Worm (Caenorhabditis elegans) whole organism, L4 larva: Measurements from ENCODE around the gene spl-1.

Source experiments
- F10B5.3 ChIP-seq: sonication (generic microtip); optimal IDR thresholded peaks from 2 replicates; lab custom pipeline; 2016; ENCODE audit warnings: mild to moderate bottlenecking, missing genetic modification characterization, missing compliant biosample characterization
- F26F4.8 ChIP-seq: fragments of 200-800 bp; sonication (Bioruptor generic); conservative IDR thresholded peaks from 2 replicates; pipeline ENCODE4 v1.3.6; 2022; ENCODE audit warnings: missing genetic modification characterization, missing compliant biosample characterization
- F49E8.2 ChIP-seq: sonication (generic microtip); optimal IDR thresholded peaks from 2 replicates; lab custom pipeline; 2016; ENCODE audit warnings: missing compliant biosample characterization, mild to moderate bottlenecking, missing genetic modification characterization, borderline replicate concordance
- T26A8.4 ChIP-seq: fragments of 200-800 bp; sonication (Bioruptor generic); IDR thresholded peaks from 2 replicates; pipeline ENCODE4 v1.3.6; 2022; ENCODE audit warnings: missing genetic modification characterization, missing compliant biosample characterization
- Y5F2A.4 ChIP-seq: fragments of 200-800 bp; sonication (Bioruptor generic); optimal IDR thresholded peaks from 2 replicates; lab custom pipeline; 2018; ENCODE audit warnings: mild to moderate bottlenecking, missing genetic modification characterization, missing compliant biosample characterization
- aly-2 ChIP-seq: sonication (generic microtip); optimal IDR thresholded peaks from 2 replicates; lab custom pipeline; 2018; ENCODE audit warnings: missing biosample characterization, missing genetic modification characterization
- arid-1 ChIP-seq: fragments of 200-800 bp; sonication (Bioruptor generic); conservative IDR thresholded peaks from 2 replicates; pipeline ENCODE4 v1.3.6; 2022; ENCODE audit warnings: missing genetic modification reagents, missing genetic modification characterization, missing compliant biosample characterization
- attf-4 ChIP-seq: sonication (generic microtip); optimal IDR thresholded peaks from 3 replicates; lab custom pipeline; 2017; ENCODE audit warnings: missing biosample characterization, missing genetic modification characterization
- ceh-20 ChIP-seq: fragments of 200-800 bp; sonication (Bioruptor generic); IDR thresholded peaks from 2 replicates; pipeline ENCODE4 v1.3.6; 2022; ENCODE audit warnings: missing genetic modification reagents, missing genetic modification characterization, missing compliant biosample characterization
- ceh-62 ChIP-seq: sonication (generic microtip); optimal IDR thresholded peaks from 2 replicates; lab custom pipeline; 2017; ENCODE audit warnings: missing biosample characterization, missing genetic modification characterization
- ces-1 ChIP-seq: fragments of 150-350 bp; sonication (generic microtip); optimal IDR thresholded peaks from 4 replicates; lab custom pipeline; 2014; ENCODE audit warnings: missing biosample characterization, missing genetic modification reagents, missing genetic modification characterization
- daf-12 ChIP-seq: fragments of 150-350 bp; optimal IDR thresholded peaks from 2 replicates; lab custom pipeline; 2014; ENCODE audit warnings: missing biosample characterization, missing genetic modification reagents, missing genetic modification characterization
- daf-16 ChIP-seq, 3 experiments: sonication (generic microtip); optimal IDR thresholded peaks; 2 replicates each; lab custom pipeline; 2016 to 2017; ENCODE audit warnings: missing genetic modification characterization in 3 of 3, missing genetic modification reagents in 3 of 3, mild to moderate bottlenecking in 2 of 3, missing compliant biosample characterization in 2 of 3, missing biosample characterization in 1 of 3, moderate library complexity in 1 of 3
- daf-19 ChIP-seq: fragments of 200-800 bp; sonication (Bioruptor generic); conservative IDR thresholded peaks from 2 replicates; pipeline ENCODE4 v1.3.6; 2022; ENCODE audit warnings: missing genetic modification characterization, missing compliant biosample characterization
- dmd-6 ChIP-seq: fragments of 200-800 bp; sonication (Bioruptor generic); IDR thresholded peaks from 2 replicates; pipeline ENCODE4 v1.3.6; 2022; ENCODE audit warnings: missing genetic modification reagents, missing genetic modification characterization, missing compliant biosample characterization
- dve-1 ChIP-seq: sonication (generic microtip); optimal IDR thresholded peaks from 2 replicates; lab custom pipeline; 2017; ENCODE audit warnings: antibody characterized with exemption, mild to moderate bottlenecking, missing genetic modification characterization, missing compliant biosample characterization; ENCODE audit not compliant: insufficient read depth
- egl-27 ChIP-seq: sonication (generic microtip); optimal IDR thresholded peaks from 3 replicates; lab custom pipeline; 2017; ENCODE audit warnings: missing biosample characterization, missing genetic modification reagents, missing genetic modification characterization
- fos-1 ChIP-seq: fragments of 150-350 bp; optimal IDR thresholded peaks from 2 replicates; lab custom pipeline; 2014; ENCODE audit warnings: missing biosample characterization, missing genetic modification characterization
- gei-8 ChIP-seq: fragments of 200-800 bp; sonication (Bioruptor generic); optimal IDR thresholded peaks from 2 replicates; lab custom pipeline; 2018; ENCODE audit warnings: mild to moderate bottlenecking, missing genetic modification characterization, missing compliant biosample characterization
- hlh-11 ChIP-seq: fragments of 200-800 bp; sonication (Bioruptor generic); optimal IDR thresholded peaks from 2 replicates; lab custom pipeline; 2018; ENCODE audit warnings: mild to moderate bottlenecking, missing genetic modification characterization, missing compliant biosample characterization
- hlh-30 ChIP-seq: sonication (generic microtip); optimal IDR thresholded peaks from 2 replicates; lab custom pipeline; 2017; ENCODE audit warnings: antibody characterized with exemption, mild to moderate bottlenecking, missing genetic modification characterization, missing compliant biosample characterization; ENCODE audit not compliant: insufficient read depth
- lin-1 ChIP-seq: fragments of 200-800 bp; sonication (Bioruptor generic); IDR thresholded peaks from 2 replicates; pipeline ENCODE4 v1.3.6; 2022; ENCODE audit warnings: missing genetic modification reagents, missing genetic modification characterization, missing compliant biosample characterization
- lin-29 ChIP-seq: fragments of 200-800 bp; sonication (Bioruptor generic); IDR thresholded peaks from 2 replicates; pipeline ENCODE4 v1.3.6; 2022; ENCODE audit warnings: missing genetic modification reagents, missing genetic modification characterization, missing compliant biosample characterization
- lin-38 ChIP-seq: fragments of 200-800 bp; sonication (Bioruptor generic); IDR thresholded peaks from 2 replicates; pipeline ENCODE4 v1.3.6; 2022; ENCODE audit warnings: missing genetic modification reagents, missing genetic modification characterization, missing compliant biosample characterization
- mxl-2 ChIP-seq: fragments of 200-800 bp; sonication (Bioruptor generic); conservative IDR thresholded peaks from 2 replicates; pipeline ENCODE4 v1.3.6; 2022; ENCODE audit warnings: missing genetic modification reagents, missing genetic modification characterization, missing compliant biosample characterization
- mxl-3 ChIP-seq: fragments of 200-800 bp; sonication (Bioruptor generic); optimal IDR thresholded peaks from 2 replicates; lab custom pipeline; 2018; ENCODE audit warnings: mild to moderate bottlenecking, missing genetic modification characterization, missing compliant biosample characterization
- nhr-11 ChIP-seq: fragments of 150-350 bp; optimal IDR thresholded peaks from 2 replicates; lab custom pipeline; 2014; ENCODE audit warnings: missing biosample characterization, missing genetic modification characterization
- nhr-111 ChIP-seq: fragments of 200-800 bp; sonication (Bioruptor generic); optimal IDR thresholded peaks from 2 replicates; lab custom pipeline; 2018; ENCODE audit warnings: mild to moderate bottlenecking, missing genetic modification characterization, missing compliant biosample characterization
- nhr-237 ChIP-seq: sonication (generic microtip); optimal IDR thresholded peaks from 2 replicates; lab custom pipeline; 2017; ENCODE audit warnings: missing biosample characterization, missing genetic modification characterization
- nhr-25 ChIP-seq: sonication (generic microtip); optimal IDR thresholded peaks from 2 replicates; lab custom pipeline; 2017; ENCODE audit warnings: missing genetic modification characterization, mild to moderate bottlenecking, missing compliant biosample characterization, antibody characterized with exemption, moderate library complexity, borderline replicate concordance; ENCODE audit not compliant: insufficient read depth
- nhr-48 ChIP-seq: sonication (generic microtip); optimal IDR thresholded peaks from 2 replicates; lab custom pipeline; 2016; ENCODE audit warnings: mild to moderate bottlenecking, missing genetic modification characterization, missing compliant biosample characterization
- nhr-6 ChIP-seq: fragments of 150-350 bp; optimal IDR thresholded peaks from 2 replicates; lab custom pipeline; 2014; ENCODE audit warnings: missing biosample characterization, missing genetic modification characterization
- pha-4 ChIP-seq, 2 experiments: fragments of 150-350 bp in 1 of 2; fragments of 200-800 bp in 1 of 2; sonication (Bioruptor generic) in 1 of 2; IDR thresholded peaks in 1 of 2; optimal IDR thresholded peaks in 1 of 2; 2 replicates each; pipeline versions ENCODE4 v1.3.6 to Lab custom; 2014 to 2022; ENCODE audit warnings: missing genetic modification characterization in 2 of 2, missing genetic modification reagents in 2 of 2, missing biosample characterization in 1 of 2, missing compliant biosample characterization in 1 of 2
- php-3 ChIP-seq: fragments of 200-800 bp; sonication (Bioruptor generic); IDR thresholded peaks from 2 replicates; pipeline ENCODE4 v1.3.6; 2022; ENCODE audit warnings: missing genetic modification reagents, missing genetic modification characterization, missing compliant biosample characterization
- pqm-1 ChIP-seq: sonication (generic microtip); optimal IDR thresholded peaks from 2 replicates; lab custom pipeline; 2017; ENCODE audit warnings: missing biosample characterization, missing genetic modification characterization
- snpc-4 ChIP-seq: fragments of 150-350 bp; optimal IDR thresholded peaks from 2 replicates; lab custom pipeline; 2014; ENCODE audit warnings: missing biosample characterization, missing genetic modification characterization
- spr-1 ChIP-seq: sonication (generic microtip); optimal IDR thresholded peaks from 2 replicates; lab custom pipeline; 2016; ENCODE audit warnings: mild to moderate bottlenecking, missing genetic modification characterization, missing compliant biosample characterization
- spr-3 ChIP-seq: fragments of 200-800 bp; sonication (Bioruptor generic); optimal IDR thresholded peaks from 2 replicates; lab custom pipeline; 2018; ENCODE audit warnings: mild to moderate bottlenecking, missing genetic modification characterization, missing compliant biosample characterization
- tag-97 ChIP-seq: fragments of 200-800 bp; sonication (Bioruptor generic); IDR thresholded peaks from 2 replicates; pipeline ENCODE4 v1.3.6; 2022; ENCODE audit warnings: missing genetic modification characterization, missing compliant biosample characterization
- tra-1 ChIP-seq: fragments of 200-800 bp; sonication (Bioruptor generic); IDR thresholded peaks from 2 replicates; pipeline ENCODE4 v1.3.6; 2022; ENCODE audit warnings: missing genetic modification reagents, missing genetic modification characterization, missing compliant biosample characterization
- unc-62 ChIP-seq, 3 experiments: fragments of 150-350 bp in 1 of 3; sonication (generic microtip); optimal IDR thresholded peaks in 2 of 3; peaks in 1 of 3; 1 replicate in 1 of 3; 2 replicates in 2 of 3; lab custom pipeline; 2014 to 2017; ENCODE audit warnings: missing biosample characterization in 3 of 3, missing genetic modification characterization in 3 of 3, missing genetic modification reagents in 3 of 3, missing genotype in 1 of 3
- ztf-7 ChIP-seq: fragments of 150-350 bp; optimal IDR thresholded peaks from 2 replicates; lab custom pipeline; 2014; ENCODE audit warnings: missing biosample characterization, missing genetic modification characterization

spl-1 gene

DNA sequence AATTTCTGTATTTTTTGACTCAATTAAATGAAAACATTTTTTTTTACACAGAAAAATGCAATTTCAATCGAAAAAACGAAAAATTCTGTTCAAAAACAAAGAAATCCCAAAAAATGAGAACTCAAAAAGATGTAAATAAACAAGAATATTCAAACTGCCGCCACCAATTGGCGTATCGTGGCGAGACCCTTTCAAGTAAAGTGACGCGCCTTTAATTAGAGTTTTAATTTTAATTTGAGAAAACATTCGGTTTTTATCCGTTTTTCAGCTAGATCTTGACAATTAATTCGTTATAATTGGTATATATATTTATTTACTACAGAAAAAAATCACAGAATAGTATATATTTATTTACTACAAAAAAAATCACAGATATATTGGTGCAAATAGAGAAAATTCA, 3.4 kb downstream of the spl-1 start (continued):
- TF ChIP-seq nhr-237 (tag; lab: Kevin White, UChicago), result no peak
- no peak for TF ChIP-seq mxl-2 (GFP tag; lab: Robert Waterston, UW)
- TF ChIP-seq F10B5.3 (tag; lab: Kevin White, UChicago), result no peak
- no peak for TF ChIP-seq T26A8.4 (GFP tag; lab: Robert Waterston, UW)
- no peak for TF ChIP-seq tag-97 (GFP tag; lab: Robert Waterston, UW)
- TF ChIP-seq ceh-62, result no peak
- TF ChIP-seq pha-4 (GFP tag; IDR thresholded peaks at IDR 0.05; lab: Robert Waterston, UW), result no peak
- TF ChIP-seq pha-4 (tag; optimal IDR thresholded peaks at IDR 0.05; lab: Kevin White, UChicago), result no peak
- TF ChIP-seq unc-62 (GFP tag; optimal IDR thresholded peaks at IDR 0.05 in 1 of 2; lab: Kevin White, UChicago), result peak in 1 of 2 experiments; percentile 67
- TF ChIP-seq unc-62 (tag; optimal IDR thresholded peaks at IDR 0.05; lab: Kevin White, UChicago), result no peak
- TF ChIP-seq egl-27 (tag; lab: Kevin White, UChicago), result no peak
- TF ChIP-seq spr-3 (GFP tag; lab: Kevin White, UChicago), result no peak
- no peak for TF ChIP-seq gei-8
- TF ChIP-seq aly-2 (tag; lab: Kevin White, UChicago), result no peak
- TF ChIP-seq daf-12 (tag; lab: Kevin White, UChicago), result no peak
- TF ChIP-seq lin-38, result peak; percentile 30; the same call in 1 of the 2 replicates
- TF ChIP-seq, all 104 proteins: peak for 6

DNA sequence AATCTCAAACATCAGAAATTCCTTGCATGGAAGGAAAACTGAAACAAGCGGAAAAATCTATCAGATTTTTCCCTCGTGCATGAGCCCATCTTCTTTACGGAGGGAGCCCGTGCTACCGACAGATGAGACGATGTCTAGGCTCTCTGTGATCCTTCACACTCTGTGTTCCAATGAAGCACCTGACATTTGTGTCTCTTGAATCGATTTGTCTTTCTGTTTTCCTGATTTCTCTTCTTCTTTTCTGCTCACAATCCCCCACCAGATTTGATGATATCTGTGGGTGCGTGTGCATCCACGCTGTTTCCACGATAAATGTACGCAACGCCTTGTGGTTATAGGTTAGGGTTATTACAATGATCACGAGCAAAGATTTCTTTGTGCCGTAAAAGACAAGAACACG, 4.1 kb downstream of the spl-1 start:
- TF ChIP-seq attf-4 (no peak), mxl-3 (GFP tag; lab: Kevin White, UChicago) (peak; percentile 36), nhr-11 (tag; lab: Kevin White, UChicago) (peak; percentile 38)

ce11 chrIV:378367-378766, 4.6 kb downstream of the spl-1 start:
- TF ChIP-seq arid-1 (GFP tag; lab: Robert Waterston, UW) (no peak), dve-1 (tag; lab: Kevin White, UChicago) (peak; percentile 15), pqm-1 (tag; lab: Kevin White, UChicago) (peak; percentile 69), F49E8.2 (no peak), dmd-6 (GFP tag; lab: Robert Waterston, UW) (peak; percentile 43; the same call in 1 of the 2 replicates), hlh-30 (tag; lab: Kevin White, UChicago) (peak; percentile 32), daf-16 (GFP tag; optimal IDR thresholded peaks at IDR 0.05; lab: Kevin White, UChicago) (no peak), daf-16 (tag; optimal IDR thresholded peaks at IDR 0.05; lab: Kevin White, UChicago) (peak; percentile 81), lin-38 (peak; percentile 32; the same call in 1 of the 2 replicates), hlh-11 (tag; lab: Kevin White, UChicago) (peak; percentile 32)
- TF ChIP-seq, all 104 proteins: peak for 7

- TF ChIP-seq nhr-48 (tag; lab: Kevin White, UChicago) (no peak), daf-12 (tag; lab: Kevin White, UChicago) (no peak), php-3 (no peak), snpc-4 (no peak), fos-1 (tag; lab: Kevin White, UChicago) (no peak), ceh-20 (no peak), lin-1 (GFP tag; lab: Robert Waterston, UW) (no peak), daf-19 (GFP tag; lab: Robert Waterston, UW) (no peak)
These were observed 5.2 kb downstream of the spl-1 start for ce11 chrIV:377791-378190.

DNA sequence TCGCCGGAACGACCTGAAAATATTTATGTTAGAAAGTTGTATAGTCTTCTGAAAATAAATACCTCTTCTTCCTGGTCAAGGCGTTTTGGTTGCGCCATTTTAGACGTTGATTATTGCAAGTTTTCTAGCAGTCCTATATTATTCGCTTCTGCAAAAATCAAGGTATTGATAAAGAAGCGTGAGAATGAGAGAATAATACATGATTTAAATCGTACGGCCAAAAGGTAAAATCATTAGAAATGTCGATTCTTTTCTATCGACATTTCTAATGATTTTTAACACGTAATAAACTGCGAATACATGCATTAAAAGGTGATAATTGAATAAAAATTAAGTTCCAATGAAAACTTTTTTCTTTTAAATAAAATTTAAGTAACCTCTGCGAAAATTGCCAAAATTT, 7.1 kb downstream of the spl-1 start, which contains the start of gene fln-1:
TSS of gene fln-1 (minus strand) at position 101 of the 400 bp plus-strand sequence.
- no peak for TF ChIP-seq ztf-7 (tag; lab: Kevin White, UChicago)
- no peak for TF ChIP-seq ceh-20
- no peak for TF ChIP-seq ces-1
- TF ChIP-seq hlh-30 (tag; lab: Kevin White, UChicago), result no peak
- TF ChIP-seq spr-1 (tag; lab: Kevin White, UChicago), result no peak
- TF ChIP-seq lin-29 (GFP tag; lab: Robert Waterston, UW), result no peak
- no peak for TF ChIP-seq nhr-111 (GFP tag; lab: Kevin White, UChicago)
- TF ChIP-seq tra-1 (GFP tag; lab: Robert Waterston, UW), result no peak
- TF ChIP-seq nhr-25 (tag; lab: Kevin White, UChicago), result no peak
- TF ChIP-seq F49E8.2, result no peak
- TF ChIP-seq nhr-237 (tag; lab: Kevin White, UChicago), result no peak
- TF ChIP-seq nhr-48 (tag; lab: Kevin White, UChicago), result no peak
- no peak for TF ChIP-seq Y5F2A.4 (GFP tag; lab: Kevin White, UChicago)
- TF ChIP-seq nhr-6 (tag; lab: Kevin White, UChicago), result no peak
- TF ChIP-seq F26F4.8 (GFP tag; lab: Robert Waterston, UW), result no peak
